Fruit fly (Drosophila melanogaster) whole organism, adult: ENCODE data around the gene CG11626.

ENCODE experiments used
- CG11617 ChIP-seq: fragments of 200-800 bp; sonication (Bioruptor generic); optimal IDR thresholded peaks from 2 replicates; lab custom pipeline; 2017; ENCODE audit warnings: mild to moderate bottlenecking, missing biosample characterization, missing genetic modification reagents, missing genetic modification characterization
- CG14711 ChIP-seq: fragments of 200-800 bp; sonication (Bioruptor generic); optimal IDR thresholded peaks from 2 replicates; lab custom pipeline; 2018; ENCODE audit warnings: missing biosample characterization, mild to moderate bottlenecking, missing genetic modification characterization, moderate library complexity
- CG33017 ChIP-seq: fragments of 200-800 bp; sonication (Bioruptor generic); optimal IDR thresholded peaks from 2 replicates; lab custom pipeline; 2018; ENCODE audit warnings: missing biosample characterization, mild to moderate bottlenecking, missing genetic modification characterization, moderate library complexity
- CG5204 ChIP-seq: fragments of 200-800 bp; sonication (Bioruptor generic); optimal IDR thresholded peaks from 2 replicates; lab custom pipeline; 2016; ENCODE audit warnings: missing biosample characterization, missing genetic modification characterization
- CG7045 ChIP-seq: fragments of 200-800 bp; sonication (Bioruptor generic); optimal IDR thresholded peaks from 2 replicates; lab custom pipeline; 2017; ENCODE audit warnings: missing biosample characterization, mild to moderate bottlenecking, missing genetic modification characterization
- Crg-1 ChIP-seq: fragments of 200-800 bp; sonication (Bioruptor generic); optimal IDR thresholded peaks from 2 replicates; lab custom pipeline; 2016; ENCODE audit warnings: missing biosample characterization, missing genetic modification characterization
- Hr96 ChIP-seq: fragments of 200-800 bp; sonication (Bioruptor generic); optimal IDR thresholded peaks from 2 replicates; lab custom pipeline; 2016; ENCODE audit warnings: missing biosample characterization, missing genetic modification characterization
- Mnt ChIP-seq: fragments of 200-800 bp; sonication (Bioruptor generic); optimal IDR thresholded peaks from 2 replicates; lab custom pipeline; 2016; ENCODE audit warnings: missing biosample characterization, mild to moderate bottlenecking, missing genetic modification characterization
- bab1 ChIP-seq: fragments of 200-800 bp; sonication (Bioruptor generic); optimal IDR thresholded peaks from 3 replicates; lab custom pipeline; 2019; ENCODE audit warnings: missing biosample characterization, mild to moderate bottlenecking, missing genetic modification characterization, moderate library complexity
- cic ChIP-seq: fragments of 200-800 bp; sonication (Bioruptor generic); optimal IDR thresholded peaks from 2 replicates; lab custom pipeline; 2017; ENCODE audit warnings: missing biosample characterization, mild to moderate bottlenecking, missing genetic modification characterization, moderate library complexity
- cnc ChIP-seq, 2 experiments: fragments of >200 bp; optimal IDR thresholded peaks; 2 replicates each; lab custom pipeline; 2017
- kay ChIP-seq: fragments of 200-800 bp; sonication (Bioruptor generic); peaks from one replicate; lab custom pipeline; 2016; ENCODE audit warnings: missing biosample characterization, missing genetic modification characterization, borderline replicate concordance
- ovo ChIP-seq: fragments of 200-800 bp; sonication (Bioruptor generic); optimal IDR thresholded peaks from 2 replicates; lab custom pipeline; 2016; ENCODE audit warnings: missing biosample characterization, missing genetic modification characterization
- toe ChIP-seq: fragments of 200-800 bp; sonication (Bioruptor generic); optimal IDR thresholded peaks from 2 replicates; lab custom pipeline; 2016; ENCODE audit warnings: missing biosample characterization, missing genetic modification characterization

- TF ChIP-seq ovo (GFP tag; lab: Kevin White, UChicago) (no peak), CG7045 (GFP tag; lab: Kevin White, UChicago) (no peak), cnc (optimal IDR thresholded peaks at IDR 0.05; lab: Kevin White, UChicago) (no peak), kay (GFP tag; lab: Kevin White, UChicago) (no peak), CG5204 (GFP tag; lab: Kevin White, UChicago) (no peak), bab1 (no peak), cic (GFP tag; lab: Kevin White, UChicago) (no peak), Mnt (GFP tag; lab: Kevin White, UChicago) (no peak), CG33017 (tag; lab: Kevin White, UChicago) (no peak), CG14711 (tag; lab: Kevin White, UChicago) (no peak), Crg-1 (no peak), CG11617 (GFP tag; lab: Kevin White, UChicago) (no peak), Hr96 (GFP tag; lab: Kevin White, UChicago) (no peak), toe (GFP tag; lab: Kevin White, UChicago) (no peak)
Measured at dm6 chr3R:19377125-19377524, 31.5 kb upstream of the CG11626 start, which contains the start of gene CG31245.
